3 fruit fly cellular contexts compared by ENCODE assay signal in the genomic region with DNA sequence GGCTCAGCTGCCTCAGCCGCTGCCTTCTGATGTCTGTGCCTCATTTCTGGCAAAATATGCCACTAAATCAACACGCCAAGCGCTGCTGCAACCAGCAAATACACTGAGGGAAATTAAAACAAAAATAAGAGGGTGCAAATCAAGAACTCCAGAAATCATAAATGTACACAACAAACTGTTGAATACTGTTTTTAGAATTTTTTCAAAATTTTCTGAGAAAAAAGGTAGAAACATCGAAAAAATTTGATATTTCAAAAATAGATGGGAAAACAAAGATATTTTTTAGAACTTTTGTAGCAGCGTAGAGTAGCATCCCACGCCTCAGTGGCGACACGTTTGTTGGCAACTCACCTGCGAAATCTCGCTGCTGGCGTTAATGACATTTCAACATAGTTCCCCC.
TF ChIP-seq lines count a peak whose summit lies in the region.

No protein-coding gene starts in this region.

- no peak for TF ChIP-seq CTCF in whole organism, embryonic (GFP tag; optimal IDR thresholded peaks at IDR 0.05; lab: Kevin White, UChicago)

TF ChIP-seq in whole organism, embryonic, 481 proteins besides CTCF, POLR2A, EP300 and RAD21 (continues in another document):
- no peak for TF ChIP-seq TFAM (GFP tag; optimal IDR thresholded peaks at IDR 0.05; lab: Kevin White, UChicago)
- TF ChIP-seq sens-2 (GFP tag; IDR thresholded peaks at IDR 0.05; lab: Robert Waterston, UW): no peak
- no peak for TF ChIP-seq Doc2 (GFP tag; IDR thresholded peaks at IDR 0.05; lab: Robert Waterston, UW)
- TF ChIP-seq pum (GFP tag; optimal IDR thresholded peaks at IDR 0.05; lab: Kevin White, UChicago): no peak
- TF ChIP-seq CG10147 (GFP tag; optimal IDR thresholded peaks at IDR 0.05; lab: Kevin White, UChicago): no peak
- no peak for TF ChIP-seq Meics (GFP tag; optimal IDR thresholded peaks at IDR 0.05; lab: Kevin White, UChicago)
- no peak for TF ChIP-seq CG4404 (GFP tag; IDR thresholded peaks at IDR 0.05; lab: Robert Waterston, UW)
- no peak for TF ChIP-seq CG4328 (GFP tag; optimal IDR thresholded peaks at IDR 0.05; lab: Kevin White, UChicago)
- no peak for TF ChIP-seq tin (GFP tag; optimal IDR thresholded peaks at IDR 0.05; lab: Kevin White, UChicago)
- TF ChIP-seq CG12391 (tag; optimal IDR thresholded peaks at IDR 0.05; lab: Kevin White, UChicago): peak; percentile 18
- TF ChIP-seq sqz (GFP tag; optimal IDR thresholded peaks at IDR 0.05; lab: Kevin White, UChicago): no peak
- TF ChIP-seq B-H2 (GFP tag; optimal IDR thresholded peaks at IDR 0.05; lab: Kevin White, UChicago): no peak
- peak; percentile 14 for TF ChIP-seq Sox100B (GFP tag; optimal IDR thresholded peaks at IDR 0.05; lab: Kevin White, UChicago)
- no peak for TF ChIP-seq H15 (GFP tag; IDR thresholded peaks at IDR 0.05; lab: Robert Waterston, UW)
- TF ChIP-seq chn (GFP tag; optimal IDR thresholded peaks at IDR 0.05; lab: Kevin White, UChicago): no peak
- TF ChIP-seq CG7745 (tag; optimal IDR thresholded peaks at IDR 0.05; lab: Kevin White, UChicago): no peak
- TF ChIP-seq bcd (GFP tag; optimal IDR thresholded peaks at IDR 0.05; lab: Kevin White, UChicago): no peak
- no peak for TF ChIP-seq CG6689 (GFP tag; IDR thresholded peaks at IDR 0.05; lab: Robert Waterston, UW)
- TF ChIP-seq salm (tag; optimal IDR thresholded peaks at IDR 0.05; lab: Kevin White, UChicago): peak; percentile 3
- TF ChIP-seq tap (tag; optimal IDR thresholded peaks at IDR 0.05; lab: Kevin White, UChicago): no peak
- TF ChIP-seq lmd (GFP tag; IDR thresholded peaks at IDR 0.05; lab: Robert Waterston, UW): 0 out of 2 replicates have a peak, but pooled peaks have one; percentile 12
- no peak for TF ChIP-seq br (optimal IDR thresholded peaks at IDR 0.05; lab: Kevin White, UChicago)
- TF ChIP-seq CG10274 (GFP tag; optimal IDR thresholded peaks at IDR 0.05; lab: Kevin White, UChicago): no peak
- TF ChIP-seq run (tag; optimal IDR thresholded peaks at IDR 0.05; lab: Kevin White, UChicago): no peak
- TF ChIP-seq nau (GFP tag; optimal IDR thresholded peaks at IDR 0.05; lab: Kevin White, UChicago): no peak
- TF ChIP-seq Side (GFP tag; optimal IDR thresholded peaks at IDR 0.05; lab: Kevin White, UChicago): no peak
- no peak for TF ChIP-seq CG8924 (tag; optimal IDR thresholded peaks at IDR 0.05; lab: Kevin White, UChicago)
- TF ChIP-seq CG1024 (GFP tag; IDR thresholded peaks at IDR 0.05; lab: Robert Waterston, UW): 0 out of 2 replicates have a peak, but pooled peaks have one; percentile 39
- no peak for TF ChIP-seq mirr (GFP tag; optimal IDR thresholded peaks at IDR 0.05; lab: Kevin White, UChicago)
- peak; percentile 19; the same call in 1 of the 2 replicates for TF ChIP-seq CG31441 (GFP tag; IDR thresholded peaks at IDR 0.05; lab: Robert Waterston, UW)

TF ChIP-seq in whole organism, prepupa, 60 proteins besides CTCF, POLR2A, EP300 and RAD21 (continues in another document):
- TF ChIP-seq Hr39 (GFP tag; optimal IDR thresholded peaks at IDR 0.05; lab: Kevin White, UChicago) (no peak), dsx (GFP tag; optimal IDR thresholded peaks at IDR 0.05; lab: Kevin White, UChicago; ENCODE audit: poor library complexity, severe bottlenecking) (no peak), CG4318 (GFP tag; optimal IDR thresholded peaks at IDR 0.05; lab: Kevin White, UChicago) (no peak), dac (GFP tag; optimal IDR thresholded peaks at IDR 0.05; lab: Kevin White, UChicago) (no peak), CG3032 (tag; optimal IDR thresholded peaks at IDR 0.05; lab: Kevin White, UChicago) (no peak), CG11762 (GFP tag; optimal IDR thresholded peaks at IDR 0.05; lab: Kevin White, UChicago; ENCODE audit: insufficient read depth) (peak; percentile 11), CG8632 (GFP tag; optimal IDR thresholded peaks at IDR 0.05; lab: Kevin White, UChicago) (no peak), OdsH (GFP tag; optimal IDR thresholded peaks at IDR 0.05; lab: Kevin White, UChicago) (peak; percentile 44), esn (GFP tag; optimal IDR thresholded peaks at IDR 0.05; lab: Kevin White, UChicago) (no peak), fkh (GFP tag; optimal IDR thresholded peaks at IDR 0.05; lab: Kevin White, UChicago) (no peak), cyc (GFP tag; optimal IDR thresholded peaks at IDR 0.05; lab: Kevin White, UChicago) (no peak), Sox14 (GFP tag; optimal IDR thresholded peaks at IDR 0.05; lab: Kevin White, UChicago) (no peak), Hr4 (GFP tag; optimal IDR thresholded peaks at IDR 0.05; lab: Kevin White, UChicago) (peak; percentile 45), salr (GFP tag; optimal IDR thresholded peaks at IDR 0.05; lab: Kevin White, UChicago) (peak in 1 of 2 experiments; percentile 30), CG31627 (GFP tag; optimal IDR thresholded peaks at IDR 0.05; lab: Kevin White, UChicago) (no peak), CG8119 (GFP tag; IDR thresholded peaks at IDR 0.05; lab: Robert Waterston, UW) (peak; percentile 55; the same call in 1 of the 3 replicates), CG6276 (GFP tag; optimal IDR thresholded peaks at IDR 0.05; lab: Kevin White, UChicago) (peak; percentile 43), svp (GFP tag; lab: Kevin White, UChicago) (no peak), CG1621 (tag; optimal IDR thresholded peaks at IDR 0.05; lab: Kevin White, UChicago) (no peak), spab (GFP tag; optimal IDR thresholded peaks at IDR 0.05; lab: Kevin White, UChicago) (no peak), ss (GFP tag; optimal IDR thresholded peaks at IDR 0.05; lab: Kevin White, UChicago) (no peak), Blimp-1 (GFP tag; optimal IDR thresholded peaks at IDR 0.05; lab: Kevin White, UChicago) (no peak), CG6808 (GFP tag; optimal IDR thresholded peaks at IDR 0.05; lab: Kevin White, UChicago) (no peak), CG10631 (GFP tag; optimal IDR thresholded peaks at IDR 0.05; lab: Kevin White, UChicago) (peak; percentile 16), topi (GFP tag; optimal IDR thresholded peaks at IDR 0.05; lab: Kevin White, UChicago) (no peak), lz (GFP tag; optimal IDR thresholded peaks at IDR 0.05; lab: Kevin White, UChicago) (no peak), Lpt (GFP tag; optimal IDR thresholded peaks at IDR 0.05; lab: Kevin White, UChicago) (no peak), CG32006 (GFP tag; optimal IDR thresholded peaks at IDR 0.05; lab: Kevin White, UChicago) (peak; percentile 60), Ets96B (tag; optimal IDR thresholded peaks at IDR 0.05; lab: Kevin White, UChicago) (no peak), acj6 (GFP tag; optimal IDR thresholded peaks at IDR 0.05; lab: Kevin White, UChicago) (no peak), CG3919 (GFP tag; optimal IDR thresholded peaks at IDR 0.05; lab: Kevin White, UChicago) (peak; percentile 9)

TF ChIP-seq in whole organism, pupa, 21 proteins besides CTCF, POLR2A, EP300 and RAD21:
- no peak for TF ChIP-seq CG15710 (tag; optimal IDR thresholded peaks at IDR 0.05; lab: Kevin White, UChicago)
- TF ChIP-seq rn (GFP tag; IDR thresholded peaks at IDR 0.05; lab: Robert Waterston, UW): no peak
- TF ChIP-seq CG4496 (GFP tag; IDR thresholded peaks at IDR 0.05; lab: Robert Waterston, UW): peak; percentile 63; the same call in 1 of the 3 replicates
- TF ChIP-seq Snoo (tag; optimal IDR thresholded peaks at IDR 0.05; lab: Kevin White, UChicago): no peak
- no peak for TF ChIP-seq CG12605 (GFP tag; IDR thresholded peaks at IDR 0.05; lab: Robert Waterston, UW)
- no peak for TF ChIP-seq CG9948 (tag; optimal IDR thresholded peaks at IDR 0.05; lab: Kevin White, UChicago)
- TF ChIP-seq CG17806 (tag; optimal IDR thresholded peaks at IDR 0.05; lab: Kevin White, UChicago): no peak
- TF ChIP-seq CG13204 (GFP tag; optimal IDR thresholded peaks at IDR 0.05; lab: Kevin White, UChicago): no peak
- peak; percentile 74 for TF ChIP-seq CG32121 (GFP tag; IDR thresholded peaks at IDR 0.05; lab: Robert Waterston, UW)
- TF ChIP-seq CG14655 (GFP tag; optimal IDR thresholded peaks at IDR 0.05; lab: Kevin White, UChicago): no peak
- TF ChIP-seq CG8159 (tag; optimal IDR thresholded peaks at IDR 0.05; lab: Kevin White, UChicago): no peak
- no peak for TF ChIP-seq Pif1A (GFP tag; optimal IDR thresholded peaks at IDR 0.05; lab: Kevin White, UChicago)
- peak; percentile 46; the same call in 1 of the 2 replicates for TF ChIP-seq Ets98B (GFP tag; IDR thresholded peaks at IDR 0.05; lab: Robert Waterston, UW)
- peak; percentile 58; the same call in 1 of the 3 replicates for TF ChIP-seq fd96Ca (GFP tag; IDR thresholded peaks at IDR 0.05; lab: Robert Waterston, UW)
- no peak for TF ChIP-seq Pif1B (GFP tag; optimal IDR thresholded peaks at IDR 0.05; lab: Kevin White, UChicago)
- no peak for TF ChIP-seq CG34367 (tag; optimal IDR thresholded peaks at IDR 0.05; lab: Kevin White, UChicago)
- TF ChIP-seq D1 (tag; optimal IDR thresholded peaks at IDR 0.05; lab: Kevin White, UChicago): no peak
- peak; percentile 19 for TF ChIP-seq CG8301 (tag; optimal IDR thresholded peaks at IDR 0.05; lab: Kevin White, UChicago)
- TF ChIP-seq EcR (GFP tag; optimal IDR thresholded peaks at IDR 0.05; lab: Kevin White, UChicago): no peak
- no peak for TF ChIP-seq gl (tag; optimal IDR thresholded peaks at IDR 0.05; lab: Kevin White, UChicago)
- no peak for TF ChIP-seq CG10348 (GFP tag; IDR thresholded peaks at IDR 0.05; lab: Robert Waterston, UW)
